Fruit fly (Drosophila melanogaster) whole organism, adult: ENCODE data around the gene rdhB.

Source experiments
- CG11617 ChIP-seq: fragments of 200-800 bp; sonication (Bioruptor generic); optimal IDR thresholded peaks from 2 replicates; lab custom pipeline; 2017; ENCODE audit warnings: mild to moderate bottlenecking, missing biosample characterization, missing genetic modification reagents, missing genetic modification characterization
- CG12768 ChIP-seq: fragments of 200-800 bp; sonication (Bioruptor generic); optimal IDR thresholded peaks from 2 replicates; lab custom pipeline; 2017; ENCODE audit warnings: missing biosample characterization, missing genetic modification characterization, mild to moderate bottlenecking, moderate library complexity, missing genetic modification reagents
- CG14711 ChIP-seq: fragments of 200-800 bp; sonication (Bioruptor generic); optimal IDR thresholded peaks from 2 replicates; lab custom pipeline; 2018; ENCODE audit warnings: missing biosample characterization, mild to moderate bottlenecking, missing genetic modification characterization, moderate library complexity
- CG1620 ChIP-seq: fragments of 200-800 bp; sonication (Bioruptor generic); optimal IDR thresholded peaks from 2 replicates; lab custom pipeline; 2016; ENCODE audit warnings: missing biosample characterization, missing genetic modification characterization
- CG33017 ChIP-seq: fragments of 200-800 bp; sonication (Bioruptor generic); optimal IDR thresholded peaks from 2 replicates; lab custom pipeline; 2018; ENCODE audit warnings: missing biosample characterization, mild to moderate bottlenecking, missing genetic modification characterization, moderate library complexity
- CG5204 ChIP-seq: fragments of 200-800 bp; sonication (Bioruptor generic); optimal IDR thresholded peaks from 2 replicates; lab custom pipeline; 2016; ENCODE audit warnings: missing biosample characterization, missing genetic modification characterization
- CG7045 ChIP-seq: fragments of 200-800 bp; sonication (Bioruptor generic); optimal IDR thresholded peaks from 2 replicates; lab custom pipeline; 2017; ENCODE audit warnings: missing biosample characterization, mild to moderate bottlenecking, missing genetic modification characterization
- CG7101 ChIP-seq: fragments of 200-800 bp; sonication (Bioruptor generic); optimal IDR thresholded peaks from 2 replicates; lab custom pipeline; 2018; ENCODE audit warnings: missing biosample characterization, mild to moderate bottlenecking, missing genetic modification characterization, moderate library complexity
- Clk ChIP-seq: fragments of 200-800 bp; sonication (Bioruptor generic); optimal IDR thresholded peaks from 2 replicates; lab custom pipeline; 2017; ENCODE audit warnings: missing biosample characterization, missing genetic modification characterization
- Crg-1 ChIP-seq: fragments of 200-800 bp; sonication (Bioruptor generic); optimal IDR thresholded peaks from 2 replicates; lab custom pipeline; 2016; ENCODE audit warnings: missing biosample characterization, missing genetic modification characterization
- Hr96 ChIP-seq: fragments of 200-800 bp; sonication (Bioruptor generic); optimal IDR thresholded peaks from 2 replicates; lab custom pipeline; 2016; ENCODE audit warnings: missing biosample characterization, missing genetic modification characterization
- Mnt ChIP-seq: fragments of 200-800 bp; sonication (Bioruptor generic); optimal IDR thresholded peaks from 2 replicates; lab custom pipeline; 2016; ENCODE audit warnings: missing biosample characterization, mild to moderate bottlenecking, missing genetic modification characterization
- bab1 ChIP-seq: fragments of 200-800 bp; sonication (Bioruptor generic); optimal IDR thresholded peaks from 3 replicates; lab custom pipeline; 2019; ENCODE audit warnings: missing biosample characterization, mild to moderate bottlenecking, missing genetic modification characterization, moderate library complexity
- cic ChIP-seq: fragments of 200-800 bp; sonication (Bioruptor generic); optimal IDR thresholded peaks from 2 replicates; lab custom pipeline; 2017; ENCODE audit warnings: missing biosample characterization, mild to moderate bottlenecking, missing genetic modification characterization, moderate library complexity
- cnc ChIP-seq, 2 experiments: fragments of >200 bp; optimal IDR thresholded peaks; 2 replicates each; lab custom pipeline; 2017
- kay ChIP-seq: fragments of 200-800 bp; sonication (Bioruptor generic); peaks from one replicate; lab custom pipeline; 2016; ENCODE audit warnings: missing biosample characterization, missing genetic modification characterization, borderline replicate concordance
- ovo ChIP-seq: fragments of 200-800 bp; sonication (Bioruptor generic); optimal IDR thresholded peaks from 2 replicates; lab custom pipeline; 2016; ENCODE audit warnings: missing biosample characterization, missing genetic modification characterization
- pad ChIP-seq: fragments of 200-800 bp; sonication (Bioruptor generic); optimal IDR thresholded peaks from 3 replicates; lab custom pipeline; 2017; ENCODE audit warnings: missing biosample characterization, missing genetic modification characterization, mild to moderate bottlenecking, moderate library complexity, missing genetic modification reagents
- tj ChIP-seq: fragments of 200-800 bp; sonication (Bioruptor generic); optimal IDR thresholded peaks from 3 replicates; lab custom pipeline; 2017; ENCODE audit warnings: missing biosample characterization, mild to moderate bottlenecking, missing genetic modification characterization, moderate library complexity
- toe ChIP-seq: fragments of 200-800 bp; sonication (Bioruptor generic); optimal IDR thresholded peaks from 2 replicates; lab custom pipeline; 2016; ENCODE audit warnings: missing biosample characterization, missing genetic modification characterization

Gene rdhB

dm6 chr3R:22368077-22368776 is 16.7 kb downstream of the rdhB start:
- no peak for TF ChIP-seq pad
- TF ChIP-seq CG7045 (GFP tag; lab: Kevin White, UChicago): peak; percentile 24
- peak; percentile 60 for TF ChIP-seq kay (GFP tag; lab: Kevin White, UChicago)
- no peak for TF ChIP-seq bab1 (GFP tag; lab: Kevin White, UChicago)
- TF ChIP-seq CG1620 (GFP tag; lab: Kevin White, UChicago): no peak
- no peak for TF ChIP-seq Hr96
- peak; percentile 83 for TF ChIP-seq cic (GFP tag; lab: Kevin White, UChicago)
- peak; percentile 26 for TF ChIP-seq CG33017
- peak; percentile 22 for TF ChIP-seq CG11617 (GFP tag; lab: Kevin White, UChicago)

- TF ChIP-seq CG7045 (GFP tag; lab: Kevin White, UChicago): peak; percentile 53
- TF ChIP-seq pad: no peak
- no peak for TF ChIP-seq CG5204
- TF ChIP-seq Clk: no peak
- TF ChIP-seq Mnt (GFP tag; lab: Kevin White, UChicago): no peak
- TF ChIP-seq kay (GFP tag; lab: Kevin White, UChicago): peak; percentile 79
- no peak for TF ChIP-seq CG12768 (GFP tag; lab: Kevin White, UChicago)
- no peak for TF ChIP-seq tj
- TF ChIP-seq ovo: no peak
- TF ChIP-seq CG1620 (GFP tag; lab: Kevin White, UChicago): no peak
- TF ChIP-seq Crg-1 (GFP tag; lab: Kevin White, UChicago): no peak
- no peak for TF ChIP-seq CG14711
- peak; percentile 2 for TF ChIP-seq bab1 (GFP tag; lab: Kevin White, UChicago)
- peak; percentile 30 for TF ChIP-seq CG33017
- TF ChIP-seq cnc (optimal IDR thresholded peaks at IDR 0.05; lab: Kevin White, UChicago): no peak
- peak; percentile 52 for TF ChIP-seq CG7101
- TF ChIP-seq toe (GFP tag; lab: Kevin White, UChicago): no peak
- peak; percentile 72 for TF ChIP-seq Hr96
- TF ChIP-seq cic (GFP tag; lab: Kevin White, UChicago): no peak
- peak; percentile 19 for TF ChIP-seq CG11617 (GFP tag; lab: Kevin White, UChicago)
Measured at dm6 chr3R:22368777-22369214, 17.3 kb downstream of the rdhB start.

dm6 chr3R:22372535-22372934 is 21.0 kb downstream of the rdhB start, which contains the start of gene CG7069:
TSS of gene CG7069 (plus strand) at chr3R:22372835.
- TF ChIP-seq CG1620 (GFP tag; lab: Kevin White, UChicago) (no peak), CG12768 (GFP tag; lab: Kevin White, UChicago) (no peak), bab1 (GFP tag; lab: Kevin White, UChicago) (no peak), Crg-1 (GFP tag; lab: Kevin White, UChicago) (no peak), CG14711 (no peak), Mnt (GFP tag; lab: Kevin White, UChicago) (no peak), tj (no peak), CG5204 (no peak), CG33017 (no peak), cic (GFP tag; lab: Kevin White, UChicago) (no peak), CG7101 (no peak), Hr96 (no peak), toe (GFP tag; lab: Kevin White, UChicago) (no peak), cnc (optimal IDR thresholded peaks at IDR 0.05; lab: Kevin White, UChicago) (no peak), Clk (no peak), kay (GFP tag; lab: Kevin White, UChicago) (no peak), CG11617 (GFP tag; lab: Kevin White, UChicago) (no peak), pad (no peak), ovo (no peak)

dm6 chr3R:22375674-22376073 is 24.2 kb downstream of the rdhB start, which contains the start of gene CG18596:
TSS of gene CG18596 (plus strand) at chr3R:22375923.
- TF ChIP-seq CG12768 (GFP tag; lab: Kevin White, UChicago) (no peak), CG7101 (no peak), Clk (no peak), tj (no peak), CG14711 (no peak), pad (no peak), toe (GFP tag; lab: Kevin White, UChicago) (no peak), cic (GFP tag; lab: Kevin White, UChicago) (no peak), Crg-1 (GFP tag; lab: Kevin White, UChicago) (no peak), Hr96 (no peak)

- TF ChIP-seq Hr96 (no peak), Crg-1 (GFP tag; lab: Kevin White, UChicago) (no peak), CG5204 (no peak), kay (GFP tag; lab: Kevin White, UChicago) (no peak), cic (GFP tag; lab: Kevin White, UChicago) (no peak), toe (GFP tag; lab: Kevin White, UChicago) (no peak), CG11617 (GFP tag; lab: Kevin White, UChicago) (no peak), CG7101 (no peak), CG1620 (GFP tag; lab: Kevin White, UChicago) (no peak), CG7045 (GFP tag; lab: Kevin White, UChicago) (no peak), bab1 (GFP tag; lab: Kevin White, UChicago) (no peak), tj (no peak), Mnt (GFP tag; lab: Kevin White, UChicago) (no peak), CG33017 (no peak), cnc (optimal IDR thresholded peaks at IDR 0.05; lab: Kevin White, UChicago) (no peak), ovo (no peak), CG14711 (no peak)
Measured at dm6 chr3R:22379942-22380341, 28.4 kb downstream of the rdhB start, which contains the start of gene CG34149. TSS of gene CG34149 (plus strand) at chr3R:22380128.

- no peak for TF ChIP-seq Crg-1 (GFP tag; lab: Kevin White, UChicago)
- TF ChIP-seq CG11617 (GFP tag; lab: Kevin White, UChicago): no peak
- no peak for TF ChIP-seq kay (GFP tag; lab: Kevin White, UChicago)
- TF ChIP-seq ovo: no peak
- TF ChIP-seq CG7101: peak; percentile 67
- TF ChIP-seq CG14711: no peak
Measured at dm6 chr3R:22381077-22381476, 29.6 kb downstream of the rdhB start, which contains the start of gene CG43342. TSS of gene CG43342 (plus strand) at chr3R:22381340.
